Fruit fly (Drosophila melanogaster): ENCODE measurements around the gene mtgo.
A peak's percentile ranks its signal among the peaks of the same experiment; 100 is the strongest.

The mtgo gene

DNA sequence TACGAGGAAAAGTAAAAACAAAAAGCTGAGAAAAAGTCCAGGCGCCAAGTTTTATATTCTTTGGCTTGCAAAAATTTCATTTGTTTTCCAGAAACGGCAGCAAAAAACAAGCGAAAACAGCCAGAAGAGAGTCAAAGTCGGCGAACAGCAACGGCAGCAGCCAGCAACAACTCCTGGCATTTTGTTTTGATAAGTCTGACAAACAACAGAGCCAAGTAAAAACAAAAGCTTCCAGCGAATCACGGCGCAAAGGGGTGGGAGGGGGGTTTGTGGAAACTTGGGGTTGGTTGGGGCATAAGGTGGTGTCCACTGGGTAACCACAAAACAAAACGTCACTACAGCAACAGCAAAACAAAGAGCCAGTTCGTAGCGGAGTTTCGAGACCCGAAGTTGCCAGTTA, 19.7 kb upstream of the mtgo start (continued):
- 0 out of 2 replicates have a peak, but pooled peaks have one; percentile 19 for TF ChIP-seq ttk (GFP tag; IDR thresholded peaks at IDR 0.05)
- no peak for TF ChIP-seq ato (GFP tag; IDR thresholded peaks at IDR 0.05; ENCODE audit: partially characterized antibody)
- TF ChIP-seq sug (tag; optimal IDR thresholded peaks at IDR 0.05), result no peak
- no peak for TF ChIP-seq CG14014 (GFP tag; IDR thresholded peaks at IDR 0.05)
- TF ChIP-seq CG18262 (tag; optimal IDR thresholded peaks at IDR 0.05), result no peak
- TF ChIP-seq CG3163 (GFP tag; optimal IDR thresholded peaks at IDR 0.05), result no peak
- no peak for TF ChIP-seq CG7786 (GFP tag; optimal IDR thresholded peaks at IDR 0.05)
- TF ChIP-seq Hmr (GFP tag; optimal IDR thresholded peaks at IDR 0.05), result no peak
- TF ChIP-seq CG4282 (GFP tag; optimal IDR thresholded peaks at IDR 0.05), result no peak
- TF ChIP-seq chinmo (GFP tag; IDR thresholded peaks at IDR 0.05; ENCODE audit: partially characterized antibody), result 0 out of 4 replicates have a peak, but pooled peaks have one; percentile 8
- peak; percentile 42 for TF ChIP-seq CG9932 (GFP tag; IDR thresholded peaks at IDR 0.05)
- TF ChIP-seq hbn (GFP tag; IDR thresholded peaks at IDR 0.05; ENCODE audit: partially characterized antibody), result 0 out of 2 replicates have a peak, but pooled peaks have one; percentile 2

DNA sequence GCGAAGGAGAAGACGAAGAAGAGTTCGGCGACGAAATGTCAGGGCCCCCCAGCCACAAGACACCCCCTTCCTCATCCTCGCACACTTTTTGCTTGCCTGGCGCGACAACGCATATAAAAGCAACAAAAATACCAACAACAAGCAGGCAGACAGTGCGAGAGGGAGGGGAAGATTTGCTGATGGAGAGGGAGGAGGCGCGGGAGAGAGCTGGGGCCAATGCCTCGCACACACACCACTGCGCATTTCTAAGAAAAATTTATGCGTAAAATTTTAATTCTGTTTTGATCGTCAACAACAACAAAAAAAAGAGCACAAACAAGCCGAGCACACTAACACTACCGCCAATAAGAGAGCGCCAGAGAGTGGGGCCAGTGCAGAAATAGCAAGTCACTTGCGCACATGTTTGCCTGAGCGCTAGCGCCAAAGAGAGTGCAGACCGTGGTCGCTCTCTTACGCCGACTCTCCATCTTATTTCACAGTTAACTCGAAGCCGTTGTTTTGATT, 18.7 kb upstream of the mtgo start:
- TF ChIP-seq CG4360 (GFP tag; IDR thresholded peaks at IDR 0.05) (peak; percentile 97), CG6254 (GFP tag; optimal IDR thresholded peaks at IDR 0.05) (peak; percentile 38), CG13287 (GFP tag; IDR thresholded peaks at IDR 0.05; ENCODE audit: partially characterized antibody) (peak; percentile 46; the same call in 1 of the 2 replicates), D19A (tag; optimal IDR thresholded peaks at IDR 0.05) (peak; percentile 56), NC2β (GFP tag; optimal IDR thresholded peaks at IDR 0.05) (no peak), CG2678 (tag; optimal IDR thresholded peaks at IDR 0.05) (peak; percentile 4), E2f2 (GFP tag; IDR thresholded peaks at IDR 0.05) (peak; percentile 35; the same call in 1 of the 2 replicates), cwo (GFP tag; optimal IDR thresholded peaks at IDR 0.05) (peak; percentile 77), Mrtf (GFP tag; IDR thresholded peaks at IDR 0.05) (peak; percentile 29; the same call in 1 of the 3 replicates), salm (tag; optimal IDR thresholded peaks at IDR 0.05) (peak; percentile 11), so (GFP tag; IDR thresholded peaks at IDR 0.05) (peak; percentile 61; the same call in 1 of the 3 replicates), aop (GFP tag; IDR thresholded peaks at IDR 0.05) (no peak), ci (GFP tag; IDR thresholded peaks at IDR 0.05) (peak; percentile 74), CG7271 (tag; optimal IDR thresholded peaks at IDR 0.05) (no peak), fd64A (GFP tag; optimal IDR thresholded peaks at IDR 0.05) (peak; percentile 57), otp (GFP tag; IDR thresholded peaks at IDR 0.05) (peak; percentile 54; the same call in 1 of the 3 replicates), CG11696 (GFP tag; IDR thresholded peaks at IDR 0.05) (peak; percentile 41; the same call in 1 of the 2 replicates), CG1792 (GFP tag; optimal IDR thresholded peaks at IDR 0.05) (peak; percentile 35), sens (GFP tag) (peak; percentile 16), gcm (GFP tag; optimal IDR thresholded peaks at IDR 0.05) (peak; percentile 38), CG5245 (GFP tag; optimal IDR thresholded peaks at IDR 0.05) (no peak), Fer3 (tag; optimal IDR thresholded peaks at IDR 0.05) (peak; percentile 29), bowl (GFP tag; IDR thresholded peaks at IDR 0.05) (peak; percentile 6; the same call in 1 of the 2 replicates), nmo (GFP tag; optimal IDR thresholded peaks at IDR 0.05) (peak; percentile 5), sqz (GFP tag; optimal IDR thresholded peaks at IDR 0.05) (peak; percentile 79), Adf1 (GFP tag; IDR thresholded peaks at IDR 0.05) (peak; percentile 95), CG3407 (GFP tag; optimal IDR thresholded peaks at IDR 0.05) (peak; percentile 39), corto (GFP tag; optimal IDR thresholded peaks at IDR 0.05) (no peak), BtbVII (GFP tag; optimal IDR thresholded peaks at IDR 0.05) (peak; percentile 73), CG2116 (GFP tag; optimal IDR thresholded peaks at IDR 0.05) (peak; percentile 10), CG32532 (GFP tag; IDR thresholded peaks at IDR 0.05) (peak; percentile 58), kni (GFP tag; optimal IDR thresholded peaks at IDR 0.05) (peak; percentile 93), rib (GFP tag; IDR thresholded peaks at IDR 0.05) (peak; percentile 96), pros (GFP tag; optimal IDR thresholded peaks at IDR 0.05) (peak; percentile 84), CG15514 (GFP tag; optimal IDR thresholded peaks at IDR 0.05) (peak; percentile 55), Bgb (GFP tag; IDR thresholded peaks at IDR 0.05; ENCODE audit: partially characterized antibody) (peak; percentile 67), Ptx1 (GFP tag; IDR thresholded peaks at IDR 0.05) (0 out of 2 replicates have a peak, but pooled peaks have one; percentile 21)

All from whole organism, embryonic.